Worm (Caenorhabditis elegans) whole organism, L4 larva: Measurements from ENCODE around the gene C04H5.7.

Source experiments
- D1046.2 ChIP-seq: fragments of 200-800 bp; sonication (Bioruptor generic); IDR thresholded peaks from 2 replicates; pipeline ENCODE4 v1.3.6; 2022; ENCODE audit warnings: missing genetic modification characterization, missing compliant biosample characterization
- F37D6.2 ChIP-seq: sonication (generic microtip); optimal IDR thresholded peaks from 2 replicates; lab custom pipeline; 2016; ENCODE audit warnings: mild to moderate bottlenecking, missing genetic modification characterization, missing compliant biosample characterization
- F49E8.2 ChIP-seq: sonication (generic microtip); optimal IDR thresholded peaks from 2 replicates; lab custom pipeline; 2016; ENCODE audit warnings: missing compliant biosample characterization, mild to moderate bottlenecking, missing genetic modification characterization, borderline replicate concordance
- R02D3.7 ChIP-seq: fragments of 150-350 bp; sonication (generic microtip); optimal IDR thresholded peaks from 3 replicates; lab custom pipeline; 2014; ENCODE audit warnings: missing biosample characterization, missing genetic modification characterization
- T20F7.1 ChIP-seq: fragments of 200-800 bp; sonication (Bioruptor generic); optimal IDR thresholded peaks from 2 replicates; lab custom pipeline; 2018; ENCODE audit warnings: mild to moderate bottlenecking, missing genetic modification characterization, missing compliant biosample characterization
- Y105C5A.15 ChIP-seq: fragments of 200-800 bp; sonication (Bioruptor generic); IDR thresholded peaks from 2 replicates; pipeline ENCODE4 v1.3.6; 2022; ENCODE audit warnings: missing genetic modification characterization, missing compliant biosample characterization
- Y48G9A.11 ChIP-seq: fragments of 200-800 bp; sonication (Bioruptor generic); IDR thresholded peaks from 2 replicates; pipeline ENCODE4 v1.3.6; 2022; ENCODE audit warnings: missing genetic modification reagents, missing genetic modification characterization, missing compliant biosample characterization
- Y75B8A.6 ChIP-seq: fragments of 200-800 bp; sonication (Bioruptor generic); IDR thresholded peaks from 2 replicates; pipeline ENCODE4 v1.3.6; 2022; ENCODE audit warnings: missing genetic modification reagents, missing genetic modification characterization, missing compliant biosample characterization
- ZK337.2 ChIP-seq: fragments of 200-800 bp; sonication (Bioruptor generic); IDR thresholded peaks from 2 replicates; pipeline ENCODE4 v1.3.6; 2022; ENCODE audit warnings: missing genetic modification reagents, missing genetic modification characterization, missing compliant biosample characterization
- aly-2 ChIP-seq: sonication (generic microtip); optimal IDR thresholded peaks from 2 replicates; lab custom pipeline; 2018; ENCODE audit warnings: missing biosample characterization, missing genetic modification characterization
- ama-1 ChIP-seq: fragments of 150-350 bp; optimal IDR thresholded peaks from 2 replicates; lab custom pipeline; 2014; ENCODE audit warnings: inconsistent platforms, mixed read lengths
- ceh-20 ChIP-seq: fragments of 200-800 bp; sonication (Bioruptor generic); IDR thresholded peaks from 2 replicates; pipeline ENCODE4 v1.3.6; 2022; ENCODE audit warnings: missing genetic modification reagents, missing genetic modification characterization, missing compliant biosample characterization
- ceh-62 ChIP-seq: sonication (generic microtip); optimal IDR thresholded peaks from 2 replicates; lab custom pipeline; 2017; ENCODE audit warnings: missing biosample characterization, missing genetic modification characterization
- ces-1 ChIP-seq: fragments of 150-350 bp; sonication (generic microtip); optimal IDR thresholded peaks from 4 replicates; lab custom pipeline; 2014; ENCODE audit warnings: missing biosample characterization, missing genetic modification reagents, missing genetic modification characterization
- cey-2 ChIP-seq: sonication (generic microtip); optimal IDR thresholded peaks from 3 replicates; lab custom pipeline; 2017; ENCODE audit warnings: missing genetic modification characterization, mild to moderate bottlenecking, missing compliant biosample characterization, antibody characterized with exemption, borderline replicate concordance; ENCODE audit not compliant: insufficient read depth
- daf-16 ChIP-seq, 3 experiments: sonication (generic microtip); optimal IDR thresholded peaks; 2 replicates each; lab custom pipeline; 2016 to 2017; ENCODE audit warnings: missing genetic modification characterization in 3 of 3, missing genetic modification reagents in 3 of 3, mild to moderate bottlenecking in 2 of 3, missing compliant biosample characterization in 2 of 3, missing biosample characterization in 1 of 3, moderate library complexity in 1 of 3
- dmd-6 ChIP-seq: fragments of 200-800 bp; sonication (Bioruptor generic); IDR thresholded peaks from 2 replicates; pipeline ENCODE4 v1.3.6; 2022; ENCODE audit warnings: missing genetic modification reagents, missing genetic modification characterization, missing compliant biosample characterization
- dmd-9 ChIP-seq: fragments of 200-800 bp; sonication (Bioruptor generic); IDR thresholded peaks from 2 replicates; pipeline ENCODE4 v1.3.6; 2022; ENCODE audit warnings: missing genetic modification reagents, missing genetic modification characterization, missing compliant biosample characterization
- dpl-1 ChIP-seq: fragments of 150-350 bp; optimal IDR thresholded peaks from 2 replicates; lab custom pipeline; 2014; ENCODE audit warnings: missing biosample characterization, missing genetic modification reagents, missing genetic modification characterization
- dve-1 ChIP-seq: sonication (generic microtip); optimal IDR thresholded peaks from 2 replicates; lab custom pipeline; 2017; ENCODE audit warnings: antibody characterized with exemption, mild to moderate bottlenecking, missing genetic modification characterization, missing compliant biosample characterization; ENCODE audit not compliant: insufficient read depth
- egl-43 ChIP-seq: fragments of 200-800 bp; sonication (Bioruptor generic); IDR thresholded peaks from 2 replicates; pipeline ENCODE4 v1.3.6; 2022; ENCODE audit warnings: missing genetic modification reagents, missing genetic modification characterization, missing compliant biosample characterization
- fkh-10 ChIP-seq: fragments of 150-350 bp; optimal IDR thresholded peaks from 2 replicates; lab custom pipeline; 2014; ENCODE audit warnings: missing biosample characterization, missing genetic modification reagents, missing genetic modification characterization
- lin-1 ChIP-seq: fragments of 200-800 bp; sonication (Bioruptor generic); IDR thresholded peaks from 2 replicates; pipeline ENCODE4 v1.3.6; 2022; ENCODE audit warnings: missing genetic modification reagents, missing genetic modification characterization, missing compliant biosample characterization
- lin-15B ChIP-seq: fragments of 150-350 bp; sonication (generic microtip); optimal IDR thresholded peaks from 3 replicates; lab custom pipeline; 2014; ENCODE audit warnings: missing biosample characterization, missing genetic modification characterization
- lin-29 ChIP-seq: fragments of 200-800 bp; sonication (Bioruptor generic); IDR thresholded peaks from 2 replicates; pipeline ENCODE4 v1.3.6; 2022; ENCODE audit warnings: missing genetic modification reagents, missing genetic modification characterization, missing compliant biosample characterization
- lir-3 ChIP-seq: sonication (generic microtip); optimal IDR thresholded peaks from 2 replicates; lab custom pipeline; 2016; ENCODE audit warnings: mild to moderate bottlenecking, missing genetic modification characterization, missing compliant biosample characterization
- lsy-2 ChIP-seq, 2 experiments: fragments of 150-350 bp in 1 of 2; sonication (generic microtip) in 1 of 2; optimal IDR thresholded peaks; 2 replicates each; lab custom pipeline; 2014 to 2017; ENCODE audit warnings: missing biosample characterization in 2 of 2, missing genetic modification characterization in 2 of 2
- madf-5 ChIP-seq, 2 experiments: fragments of 200-800 bp; sonication (Bioruptor generic); IDR thresholded peaks; 2 replicates each; pipeline ENCODE4 v1.3.6; 2022; ENCODE audit warnings: missing compliant biosample characterization in 2 of 2, missing genetic modification characterization in 2 of 2
- madf-9 ChIP-seq: fragments of 200-800 bp; sonication (Bioruptor generic); conservative IDR thresholded peaks from 2 replicates; pipeline ENCODE4 v1.3.6; 2022; ENCODE audit warnings: missing genetic modification reagents, missing genetic modification characterization, missing compliant biosample characterization
- mep-1 ChIP-seq: fragments of 150-350 bp; sonication (generic microtip); optimal IDR thresholded peaks from 3 replicates; lab custom pipeline; 2014; ENCODE audit warnings: missing biosample characterization, missing genetic modification characterization
- mxl-3 ChIP-seq: fragments of 200-800 bp; sonication (Bioruptor generic); optimal IDR thresholded peaks from 2 replicates; lab custom pipeline; 2018; ENCODE audit warnings: mild to moderate bottlenecking, missing genetic modification characterization, missing compliant biosample characterization
- nhr-102 ChIP-seq: sonication (generic microtip); optimal IDR thresholded peaks from 2 replicates; lab custom pipeline; 2016; ENCODE audit warnings: mild to moderate bottlenecking, missing genetic modification characterization, moderate library complexity, missing compliant biosample characterization
- nhr-11 ChIP-seq: fragments of 150-350 bp; optimal IDR thresholded peaks from 2 replicates; lab custom pipeline; 2014; ENCODE audit warnings: missing biosample characterization, missing genetic modification characterization
- nhr-28 ChIP-seq: fragments of 150-350 bp; optimal IDR thresholded peaks from 2 replicates; lab custom pipeline; 2014; ENCODE audit warnings: missing biosample characterization, missing genetic modification characterization
- nhr-41 ChIP-seq: fragments of 200-800 bp; sonication (Bioruptor generic); IDR thresholded peaks from 2 replicates; pipeline ENCODE4 v1.3.6; 2022; ENCODE audit warnings: missing genetic modification reagents, missing genetic modification characterization, missing compliant biosample characterization
- nhr-48 ChIP-seq: sonication (generic microtip); optimal IDR thresholded peaks from 2 replicates; lab custom pipeline; 2016; ENCODE audit warnings: mild to moderate bottlenecking, missing genetic modification characterization, missing compliant biosample characterization
- nhr-76 ChIP-seq: fragments of 150-350 bp; optimal IDR thresholded peaks from 2 replicates; lab custom pipeline; 2014; ENCODE audit warnings: missing biosample characterization, missing genetic modification characterization
- nhr-77 ChIP-seq: fragments of 150-350 bp; optimal IDR thresholded peaks from 2 replicates; lab custom pipeline; 2014; ENCODE audit warnings: missing biosample characterization, missing genetic modification characterization
- pha-4 ChIP-seq, 2 experiments: fragments of 150-350 bp in 1 of 2; fragments of 200-800 bp in 1 of 2; sonication (Bioruptor generic) in 1 of 2; IDR thresholded peaks in 1 of 2; optimal IDR thresholded peaks in 1 of 2; 2 replicates each; pipeline versions ENCODE4 v1.3.6 to Lab custom; 2014 to 2022; ENCODE audit warnings: missing genetic modification characterization in 2 of 2, missing genetic modification reagents in 2 of 2, missing biosample characterization in 1 of 2, missing compliant biosample characterization in 1 of 2
- php-3 ChIP-seq: fragments of 200-800 bp; sonication (Bioruptor generic); IDR thresholded peaks from 2 replicates; pipeline ENCODE4 v1.3.6; 2022; ENCODE audit warnings: missing genetic modification reagents, missing genetic modification characterization, missing compliant biosample characterization
- rbr-2 ChIP-seq: sonication (generic microtip); optimal IDR thresholded peaks from 2 replicates; lab custom pipeline; 2016; ENCODE audit warnings: missing genotype, missing genetic modification characterization, missing compliant biosample characterization
- set-16 ChIP-seq: fragments of 200-800 bp; sonication (Bioruptor generic); IDR thresholded peaks from 2 replicates; pipeline ENCODE4 v1.3.6; 2022; ENCODE audit warnings: missing genetic modification reagents, missing genetic modification characterization, missing compliant biosample characterization
- skn-1 ChIP-seq: fragments of 150-350 bp; optimal IDR thresholded peaks from 2 replicates; lab custom pipeline; 2014; ENCODE audit warnings: missing biosample characterization, missing genetic modification characterization
- snpc-1.2 ChIP-seq: fragments of 200-800 bp; sonication (Bioruptor generic); IDR thresholded peaks from 2 replicates; pipeline ENCODE4 v1.3.6; 2022; ENCODE audit warnings: missing genetic modification reagents, missing genetic modification characterization, missing compliant biosample characterization
- spr-3 ChIP-seq: fragments of 200-800 bp; sonication (Bioruptor generic); optimal IDR thresholded peaks from 2 replicates; lab custom pipeline; 2018; ENCODE audit warnings: mild to moderate bottlenecking, missing genetic modification characterization, missing compliant biosample characterization
- tra-1 ChIP-seq: fragments of 200-800 bp; sonication (Bioruptor generic); IDR thresholded peaks from 2 replicates; pipeline ENCODE4 v1.3.6; 2022; ENCODE audit warnings: missing genetic modification reagents, missing genetic modification characterization, missing compliant biosample characterization
- unc-62 ChIP-seq, 3 experiments: fragments of 150-350 bp in 1 of 3; sonication (generic microtip); optimal IDR thresholded peaks in 2 of 3; peaks in 1 of 3; 1 replicate in 1 of 3; 2 replicates in 2 of 3; lab custom pipeline; 2014 to 2017; ENCODE audit warnings: missing biosample characterization in 3 of 3, missing genetic modification characterization in 3 of 3, missing genetic modification reagents in 3 of 3, missing genotype in 1 of 3
- vab-7 ChIP-seq: fragments of 200-800 bp; sonication (Bioruptor generic); IDR thresholded peaks from 2 replicates; pipeline ENCODE4 v1.3.6; 2022; ENCODE audit warnings: missing genetic modification reagents, missing genetic modification characterization, missing compliant biosample characterization
- zfp-2 ChIP-seq: sonication (generic microtip); optimal IDR thresholded peaks from 2 replicates; lab custom pipeline; 2016; ENCODE audit warnings: mild to moderate bottlenecking, missing genetic modification characterization, missing compliant biosample characterization
- ztf-11 ChIP-seq: fragments of 150-350 bp; optimal IDR thresholded peaks from 2 replicates; lab custom pipeline; 2014; ENCODE audit warnings: missing biosample characterization, missing genetic modification characterization
- ztf-7 ChIP-seq: fragments of 150-350 bp; optimal IDR thresholded peaks from 2 replicates; lab custom pipeline; 2014; ENCODE audit warnings: missing biosample characterization, missing genetic modification characterization

C04H5.7 gene

DNA sequence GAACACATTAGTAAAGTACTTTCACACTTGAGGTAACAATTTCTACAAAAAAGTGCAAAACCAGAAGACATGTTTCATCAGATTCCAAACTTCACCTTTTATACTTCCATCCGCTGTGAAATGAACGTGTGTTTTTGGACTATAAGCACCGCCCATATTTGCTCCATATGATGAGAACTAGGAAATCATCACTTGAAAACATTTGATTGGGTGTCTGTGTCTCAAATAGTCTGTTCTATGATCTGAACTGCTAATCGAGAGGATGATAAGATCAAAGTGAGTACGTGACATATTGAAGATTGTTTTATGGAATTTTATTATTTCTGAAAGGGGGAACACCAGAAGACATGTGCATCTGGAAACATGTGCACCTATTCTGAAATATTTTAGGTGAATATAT lies 42.4 kb upstream of the C04H5.7 start (continued):
- TF ChIP-seq lin-29 (GFP tag; lab: Robert Waterston, UW) (no peak), dve-1 (tag; lab: Kevin White, UChicago) (peak; percentile 73), nhr-41 (GFP tag; lab: Robert Waterston, UW) (no peak), cey-2 (tag; lab: Kevin White, UChicago) (no peak), ceh-20 (GFP tag; lab: Robert Waterston, UW) (no peak), Y75B8A.6 (GFP tag; lab: Robert Waterston, UW) (no peak), ama-1 (peak; percentile 4), spr-3 (GFP tag; lab: Kevin White, UChicago) (no peak), madf-9 (GFP tag; lab: Robert Waterston, UW) (no peak), D1046.2 (GFP tag; lab: Robert Waterston, UW) (no peak), nhr-102 (tag; lab: Kevin White, UChicago) (no peak), ztf-7 (tag; lab: Kevin White, UChicago) (no peak), dmd-6 (GFP tag; lab: Robert Waterston, UW) (peak; percentile 30), lsy-2 (tag; optimal IDR thresholded peaks at IDR 0.05; lab: Kevin White, UChicago) (peak in 1 of 2 experiments; percentile 13), F37D6.2 (tag; lab: Kevin White, UChicago) (no peak), zfp-2 (tag; lab: Kevin White, UChicago) (no peak), R02D3.7 (tag; lab: Kevin White, UChicago) (no peak), mep-1 (tag; lab: Kevin White, UChicago) (peak; percentile 38), lin-15B (no peak), nhr-48 (tag; lab: Kevin White, UChicago) (peak; percentile 20), vab-7 (GFP tag; lab: Robert Waterston, UW) (no peak), pha-4 (GFP tag; IDR thresholded peaks at IDR 0.05; lab: Robert Waterston, UW) (no peak), pha-4 (tag; optimal IDR thresholded peaks at IDR 0.05; lab: Kevin White, UChicago) (no peak), skn-1 (tag; lab: Kevin White, UChicago) (no peak), nhr-76 (tag; lab: Kevin White, UChicago) (no peak), nhr-77 (tag; lab: Kevin White, UChicago) (no peak), unc-62 (GFP tag; optimal IDR thresholded peaks at IDR 0.05 in 1 of 2; lab: Kevin White, UChicago) (no peak), unc-62 (tag; optimal IDR thresholded peaks at IDR 0.05; lab: Kevin White, UChicago) (no peak), lir-3 (tag; lab: Kevin White, UChicago) (no peak), ZK337.2 (GFP tag; lab: Robert Waterston, UW) (no peak), lin-1 (no peak), set-16 (GFP tag; lab: Robert Waterston, UW) (no peak), madf-5 (GFP tag; IDR thresholded peaks at IDR 0.05; lab: Robert Waterston, UW) (no peak), mxl-3 (GFP tag; lab: Kevin White, UChicago) (peak; percentile 40), nhr-11 (no peak), snpc-1.2 (GFP tag; lab: Robert Waterston, UW) (no peak), nhr-28 (tag; lab: Kevin White, UChicago) (peak; percentile 64), php-3 (GFP tag; lab: Robert Waterston, UW) (no peak), F49E8.2 (tag; lab: Kevin White, UChicago) (no peak), fkh-10 (GFP tag; lab: Kevin White, UChicago) (no peak), aly-2 (tag; lab: Kevin White, UChicago) (no peak), Y105C5A.15 (GFP tag; lab: Robert Waterston, UW) (no peak), daf-16 (GFP tag; optimal IDR thresholded peaks at IDR 0.05; lab: Kevin White, UChicago) (no peak), daf-16 (tag; optimal IDR thresholded peaks at IDR 0.05; lab: Kevin White, UChicago) (peak; percentile 0), T20F7.1 (GFP tag; lab: Kevin White, UChicago) (no peak), dpl-1 (GFP tag; lab: Kevin White, UChicago) (no peak), rbr-2 (tag; lab: Kevin White, UChicago) (no peak), ztf-11 (tag; lab: Kevin White, UChicago) (no peak), egl-43 (GFP tag; lab: Robert Waterston, UW) (no peak), tra-1 (no peak), ceh-62 (tag; lab: Kevin White, UChicago) (no peak), Y48G9A.11 (no peak), dmd-9 (GFP tag; lab: Robert Waterston, UW) (no peak), ces-1 (no peak)
